Worm (Caenorhabditis elegans) whole organism, mixed stage, embryonic: ENCODE data around the gene dnj-25.

Experiments
- M03D4.4 ChIP-seq: sonication (generic microtip); optimal IDR thresholded peaks from 2 replicates; lab custom pipeline; 2017; ENCODE audit warnings: mild to moderate bottlenecking, missing genetic modification characterization, missing compliant biosample characterization
- bed-3 ChIP-seq: fragments of 200-800 bp; sonication (Bioruptor generic); optimal IDR thresholded peaks from 3 replicates; lab custom pipeline; 2018; ENCODE audit warnings: mild to moderate bottlenecking, missing genetic modification characterization, moderate library complexity, missing compliant biosample characterization
- blmp-1 ChIP-seq: fragments of 150-350 bp; optimal IDR thresholded peaks from 2 replicates; lab custom pipeline; 2014; ENCODE audit warnings: missing biosample characterization, missing genetic modification characterization
- ceh-39 ChIP-seq: fragments of 150-350 bp; optimal IDR thresholded peaks from 2 replicates; lab custom pipeline; 2014; ENCODE audit warnings: missing biosample characterization, missing genetic modification characterization
- ceh-43 ChIP-seq: fragments of 200-800 bp; sonication (Bioruptor generic); optimal IDR thresholded peaks from 2 replicates; lab custom pipeline; 2018; ENCODE audit warnings: mild to moderate bottlenecking, missing genetic modification characterization, moderate library complexity, missing compliant biosample characterization
- ces-1 ChIP-seq: fragments of 150-350 bp; optimal IDR thresholded peaks from 2 replicates; lab custom pipeline; 2014; ENCODE audit warnings: missing biosample characterization, missing genetic modification reagents, missing genetic modification characterization
- drap-1 ChIP-seq: fragments of 200-800 bp; sonication (Bioruptor generic); optimal IDR thresholded peaks from 3 replicates; lab custom pipeline; 2018; ENCODE audit warnings: mild to moderate bottlenecking, missing genetic modification characterization, missing compliant biosample characterization
- elt-3 ChIP-seq: fragments of 150-350 bp; optimal IDR thresholded peaks from 2 replicates; lab custom pipeline; 2014; ENCODE audit warnings: missing biosample characterization, missing genetic modification characterization
- flh-1 ChIP-seq: fragments of 200-800 bp; sonication (Bioruptor generic); optimal IDR thresholded peaks from 2 replicates; lab custom pipeline; 2018; ENCODE audit warnings: mild to moderate bottlenecking, missing genetic modification characterization, moderate library complexity, missing compliant biosample characterization
- ham-2 ChIP-seq: fragments of 200-800 bp; sonication (Bioruptor generic); optimal IDR thresholded peaks from 2 replicates; lab custom pipeline; 2018; ENCODE audit warnings: mild to moderate bottlenecking, missing genetic modification characterization, missing compliant biosample characterization
- hlh-1 ChIP-seq: fragments of 150-350 bp; optimal IDR thresholded peaks from 2 replicates; lab custom pipeline; 2014; ENCODE audit warnings: missing biosample characterization, missing genetic modification reagents, missing genetic modification characterization
- lin-13 ChIP-seq: fragments of 150-350 bp; optimal IDR thresholded peaks from 2 replicates; lab custom pipeline; 2014; ENCODE audit warnings: missing biosample characterization, missing genetic modification characterization
- lin-32 ChIP-seq: fragments of 200-800 bp; sonication (Bioruptor generic); optimal IDR thresholded peaks from 2 replicates; lab custom pipeline; 2018; ENCODE audit warnings: mild to moderate bottlenecking, missing genetic modification characterization, missing compliant biosample characterization
- lsy-2 ChIP-seq: fragments of 150-350 bp; optimal IDR thresholded peaks from 2 replicates; lab custom pipeline; 2014; ENCODE audit warnings: missing biosample characterization, missing genetic modification characterization
- mab-5 ChIP-seq: fragments of 150-350 bp; optimal IDR thresholded peaks from 2 replicates; lab custom pipeline; 2014; ENCODE audit warnings: missing biosample characterization, missing genetic modification characterization
- mep-1 ChIP-seq: fragments of 150-350 bp; optimal IDR thresholded peaks from 2 replicates; lab custom pipeline; 2017; ENCODE audit warnings: missing biosample characterization, missing genetic modification reagents, missing genetic modification characterization, inconsistent platforms
- mls-2 ChIP-seq: sonication (generic microtip); optimal IDR thresholded peaks from 2 replicates; lab custom pipeline; 2016; ENCODE audit warnings: mild to moderate bottlenecking, missing genetic modification characterization, moderate library complexity, missing compliant biosample characterization
- nhr-12 ChIP-seq: fragments of 150-350 bp; optimal IDR thresholded peaks from 2 replicates; lab custom pipeline; 2014; ENCODE audit warnings: missing biosample characterization, missing genetic modification characterization
- nhr-2 ChIP-seq: fragments of 150-350 bp; optimal IDR thresholded peaks from 2 replicates; lab custom pipeline; 2014; ENCODE audit warnings: missing biosample characterization, missing genetic modification characterization
- nhr-237 ChIP-seq: fragments of 150-350 bp; optimal IDR thresholded peaks from 2 replicates; lab custom pipeline; 2014; ENCODE audit warnings: missing biosample characterization, missing genetic modification characterization
- nhr-28 ChIP-seq: fragments of 150-350 bp; optimal IDR thresholded peaks from 2 replicates; lab custom pipeline; 2014; ENCODE audit warnings: missing biosample characterization, missing genetic modification characterization
- nhr-76 ChIP-seq: sonication (generic microtip); optimal IDR thresholded peaks from 2 replicates; lab custom pipeline; 2017; ENCODE audit warnings: missing biosample characterization, missing genetic modification characterization
- pha-4 ChIP-seq: fragments of 150-350 bp; optimal IDR thresholded peaks from 2 replicates; lab custom pipeline; 2018; ENCODE audit warnings: missing biosample characterization, missing genetic modification reagents, missing genetic modification characterization
- sem-2 ChIP-seq: fragments of 200-800 bp; sonication (Bioruptor generic); optimal IDR thresholded peaks from 2 replicates; lab custom pipeline; 2018; ENCODE audit warnings: mild to moderate bottlenecking, missing genetic modification characterization, missing compliant biosample characterization
- snpc-4 ChIP-seq: fragments of 150-350 bp; optimal IDR thresholded peaks from 2 replicates; lab custom pipeline; 2014; ENCODE audit warnings: missing biosample characterization, missing genetic modification characterization
- sptf-1 ChIP-seq: sonication (generic microtip); optimal IDR thresholded peaks from 2 replicates; lab custom pipeline; 2017; ENCODE audit warnings: mild to moderate bottlenecking, missing genetic modification characterization, moderate library complexity, missing compliant biosample characterization
- unc-120 ChIP-seq: sonication (generic microtip); optimal IDR thresholded peaks from 2 replicates; lab custom pipeline; 2017; ENCODE audit warnings: missing genetic modification characterization, missing compliant biosample characterization; ENCODE audit not compliant: poor library complexity, severe bottlenecking
- unc-39 ChIP-seq: fragments of 150-350 bp; optimal IDR thresholded peaks from 2 replicates; lab custom pipeline; 2014; ENCODE audit warnings: missing biosample characterization, missing genetic modification characterization
- unc-62 ChIP-seq: fragments of 150-350 bp; optimal IDR thresholded peaks from 2 replicates; lab custom pipeline; 2014; ENCODE audit warnings: missing biosample characterization, missing genetic modification reagents, missing genetic modification characterization
- zip-8 ChIP-seq: fragments of 150-350 bp; optimal IDR thresholded peaks from 2 replicates; lab custom pipeline; 2014; ENCODE audit warnings: missing biosample characterization, missing genetic modification characterization
- ztf-11 ChIP-seq: fragments of 150-350 bp; optimal IDR thresholded peaks from 2 replicates; lab custom pipeline; 2014; ENCODE audit warnings: missing biosample characterization, missing genetic modification characterization

The dnj-25 gene

DNA sequence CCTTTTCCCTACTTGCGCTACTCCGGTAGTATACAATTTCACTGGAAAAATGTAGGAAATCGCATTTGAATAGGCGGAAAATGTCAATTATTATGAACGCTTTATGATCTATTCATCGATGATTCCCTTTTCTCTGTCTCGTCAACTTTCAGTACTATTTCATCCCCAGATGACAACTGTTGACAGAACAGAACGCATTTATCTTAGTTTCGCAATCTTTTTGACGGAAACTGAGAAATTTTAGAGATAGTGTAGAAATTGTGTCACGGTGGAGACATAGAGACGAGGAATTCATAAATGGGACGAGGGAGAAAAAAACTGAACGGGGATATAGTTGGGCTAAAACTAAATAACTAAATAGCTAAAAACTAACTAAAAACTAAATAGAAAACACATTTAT is 27.6 kb upstream of the dnj-25 start:
- TF ChIP-seq unc-120 (tag; lab: Kevin White, UChicago) = peak; percentile 15
- no peak for TF ChIP-seq ham-2 (GFP tag; lab: Kevin White, UChicago)
- TF ChIP-seq unc-62 (GFP tag; lab: Kevin White, UChicago) = peak; percentile 97
- TF ChIP-seq hlh-1 (tag; lab: Kevin White, UChicago) = peak; percentile 31

- no peak for TF ChIP-seq sptf-1 (tag; lab: Kevin White, UChicago)
These were observed 26.7 kb upstream of the dnj-25 start for ce11 chrV:20770846-20771245.

- no peak for TF ChIP-seq nhr-2
- no peak for TF ChIP-seq mls-2 (tag; lab: Kevin White, UChicago)
- no peak for TF ChIP-seq nhr-237 (tag; lab: Kevin White, UChicago)
- TF ChIP-seq zip-8 (tag; lab: Kevin White, UChicago) = no peak
- TF ChIP-seq flh-1 (GFP tag; lab: Kevin White, UChicago) = no peak
- TF ChIP-seq sem-2 (GFP tag; lab: Kevin White, UChicago) = no peak
- TF ChIP-seq lsy-2 (tag; lab: Kevin White, UChicago) = no peak
- TF ChIP-seq M03D4.4 = no peak
- no peak for TF ChIP-seq ceh-39 (tag; lab: Kevin White, UChicago)
- no peak for TF ChIP-seq snpc-4 (tag; lab: Kevin White, UChicago)
- TF ChIP-seq nhr-28 (tag; lab: Kevin White, UChicago) = no peak
- no peak for TF ChIP-seq bed-3 (GFP tag; lab: Kevin White, UChicago)
- no peak for TF ChIP-seq nhr-12
- TF ChIP-seq ham-2 (GFP tag; lab: Kevin White, UChicago) = no peak
- no peak for TF ChIP-seq ceh-43 (GFP tag; lab: Kevin White, UChicago)
- TF ChIP-seq unc-120 (tag; lab: Kevin White, UChicago) = no peak
- no peak for TF ChIP-seq elt-3 (tag; lab: Kevin White, UChicago)
- no peak for TF ChIP-seq drap-1 (GFP tag; lab: Kevin White, UChicago)
- no peak for TF ChIP-seq sptf-1 (tag; lab: Kevin White, UChicago)
These were observed 25.9 kb upstream of the dnj-25 start, which contains the start of gene elp-1 for ce11 chrV:20770061-20770460. TSS of gene elp-1 (minus strand) at chrV:20770161.

DNA sequence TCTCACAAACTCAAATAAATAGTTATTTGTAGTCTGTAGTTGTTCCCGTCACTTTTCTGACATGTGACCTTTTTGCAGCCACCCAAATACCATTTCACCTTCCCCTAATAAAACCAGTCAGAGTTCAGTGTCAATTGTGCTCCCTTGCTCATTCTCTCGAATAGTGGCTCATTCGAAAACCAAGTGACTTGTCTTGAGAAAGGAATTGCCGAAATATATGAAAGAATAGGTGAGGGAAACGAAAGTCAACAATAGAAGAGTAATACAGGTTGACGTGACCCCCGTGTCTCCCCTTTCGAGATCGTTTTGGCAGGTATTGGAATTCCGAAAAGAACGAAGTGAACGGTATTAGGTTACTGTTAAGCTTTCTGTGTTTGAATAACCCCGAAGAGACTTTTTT is 19.0 kb upstream of the dnj-25 start:
- TF ChIP-seq mls-2 (tag; lab: Kevin White, UChicago) (no peak), nhr-28 (tag; lab: Kevin White, UChicago) (no peak), lin-13 (no peak), ham-2 (GFP tag; lab: Kevin White, UChicago) (no peak), unc-62 (GFP tag; lab: Kevin White, UChicago) (no peak), unc-39 (tag; lab: Kevin White, UChicago) (no peak), flh-1 (GFP tag; lab: Kevin White, UChicago) (no peak), lin-32 (GFP tag; lab: Kevin White, UChicago) (no peak), nhr-76 (tag; lab: Kevin White, UChicago) (no peak), sptf-1 (tag; lab: Kevin White, UChicago) (no peak), ceh-43 (GFP tag; lab: Kevin White, UChicago) (no peak), bed-3 (GFP tag; lab: Kevin White, UChicago) (no peak), sem-2 (GFP tag; lab: Kevin White, UChicago) (no peak), nhr-12 (no peak), ztf-11 (no peak), mab-5 (tag; lab: Kevin White, UChicago) (no peak), pha-4 (tag; lab: Kevin White, UChicago) (no peak), ces-1 (GFP tag; lab: Kevin White, UChicago) (no peak), zip-8 (tag; lab: Kevin White, UChicago) (no peak), M03D4.4 (no peak)

ce11 chrV:20761758-20762157 is 17.6 kb upstream of the dnj-25 start:
- TF ChIP-seq unc-120 (tag; lab: Kevin White, UChicago) (peak; percentile 28), nhr-237 (tag; lab: Kevin White, UChicago) (peak; percentile 34), blmp-1 (tag; lab: Kevin White, UChicago) (no peak), mep-1 (tag; lab: Kevin White, UChicago) (no peak), nhr-76 (tag; lab: Kevin White, UChicago) (no peak), ces-1 (GFP tag; lab: Kevin White, UChicago) (no peak), ceh-43 (GFP tag; lab: Kevin White, UChicago) (no peak)
